Fruit fly (Drosophila melanogaster) whole organism, adult: ENCODE data around the gene CG11454.

Source experiments
- CG11617 ChIP-seq: fragments of 200-800 bp; sonication (Bioruptor generic); optimal IDR thresholded peaks from 2 replicates; lab custom pipeline; 2017; ENCODE audit warnings: mild to moderate bottlenecking, missing biosample characterization, missing genetic modification reagents, missing genetic modification characterization
- CG12768 ChIP-seq: fragments of 200-800 bp; sonication (Bioruptor generic); optimal IDR thresholded peaks from 2 replicates; lab custom pipeline; 2017; ENCODE audit warnings: missing biosample characterization, missing genetic modification characterization, mild to moderate bottlenecking, moderate library complexity, missing genetic modification reagents
- CG14711 ChIP-seq: fragments of 200-800 bp; sonication (Bioruptor generic); optimal IDR thresholded peaks from 2 replicates; lab custom pipeline; 2018; ENCODE audit warnings: missing biosample characterization, mild to moderate bottlenecking, missing genetic modification characterization, moderate library complexity
- CG1620 ChIP-seq: fragments of 200-800 bp; sonication (Bioruptor generic); optimal IDR thresholded peaks from 2 replicates; lab custom pipeline; 2016; ENCODE audit warnings: missing biosample characterization, missing genetic modification characterization
- CG33017 ChIP-seq: fragments of 200-800 bp; sonication (Bioruptor generic); optimal IDR thresholded peaks from 2 replicates; lab custom pipeline; 2018; ENCODE audit warnings: missing biosample characterization, mild to moderate bottlenecking, missing genetic modification characterization, moderate library complexity
- CG5204 ChIP-seq: fragments of 200-800 bp; sonication (Bioruptor generic); optimal IDR thresholded peaks from 2 replicates; lab custom pipeline; 2016; ENCODE audit warnings: missing biosample characterization, missing genetic modification characterization
- CG7045 ChIP-seq: fragments of 200-800 bp; sonication (Bioruptor generic); optimal IDR thresholded peaks from 2 replicates; lab custom pipeline; 2017; ENCODE audit warnings: missing biosample characterization, mild to moderate bottlenecking, missing genetic modification characterization
- CG7101 ChIP-seq: fragments of 200-800 bp; sonication (Bioruptor generic); optimal IDR thresholded peaks from 2 replicates; lab custom pipeline; 2018; ENCODE audit warnings: missing biosample characterization, mild to moderate bottlenecking, missing genetic modification characterization, moderate library complexity
- Clk ChIP-seq: fragments of 200-800 bp; sonication (Bioruptor generic); optimal IDR thresholded peaks from 2 replicates; lab custom pipeline; 2017; ENCODE audit warnings: missing biosample characterization, missing genetic modification characterization
- Crg-1 ChIP-seq: fragments of 200-800 bp; sonication (Bioruptor generic); optimal IDR thresholded peaks from 2 replicates; lab custom pipeline; 2016; ENCODE audit warnings: missing biosample characterization, missing genetic modification characterization
- Hr96 ChIP-seq: fragments of 200-800 bp; sonication (Bioruptor generic); optimal IDR thresholded peaks from 2 replicates; lab custom pipeline; 2016; ENCODE audit warnings: missing biosample characterization, missing genetic modification characterization
- Mnt ChIP-seq: fragments of 200-800 bp; sonication (Bioruptor generic); optimal IDR thresholded peaks from 2 replicates; lab custom pipeline; 2016; ENCODE audit warnings: missing biosample characterization, mild to moderate bottlenecking, missing genetic modification characterization
- bab1 ChIP-seq: fragments of 200-800 bp; sonication (Bioruptor generic); optimal IDR thresholded peaks from 3 replicates; lab custom pipeline; 2019; ENCODE audit warnings: missing biosample characterization, mild to moderate bottlenecking, missing genetic modification characterization, moderate library complexity
- cic ChIP-seq: fragments of 200-800 bp; sonication (Bioruptor generic); optimal IDR thresholded peaks from 2 replicates; lab custom pipeline; 2017; ENCODE audit warnings: missing biosample characterization, mild to moderate bottlenecking, missing genetic modification characterization, moderate library complexity
- cnc ChIP-seq, 2 experiments: fragments of >200 bp; optimal IDR thresholded peaks; 2 replicates each; lab custom pipeline; 2017
- kay ChIP-seq: fragments of 200-800 bp; sonication (Bioruptor generic); peaks from one replicate; lab custom pipeline; 2016; ENCODE audit warnings: missing biosample characterization, missing genetic modification characterization, borderline replicate concordance
- ovo ChIP-seq: fragments of 200-800 bp; sonication (Bioruptor generic); optimal IDR thresholded peaks from 2 replicates; lab custom pipeline; 2016; ENCODE audit warnings: missing biosample characterization, missing genetic modification characterization
- pad ChIP-seq: fragments of 200-800 bp; sonication (Bioruptor generic); optimal IDR thresholded peaks from 3 replicates; lab custom pipeline; 2017; ENCODE audit warnings: missing biosample characterization, missing genetic modification characterization, mild to moderate bottlenecking, moderate library complexity, missing genetic modification reagents
- tj ChIP-seq: fragments of 200-800 bp; sonication (Bioruptor generic); optimal IDR thresholded peaks from 3 replicates; lab custom pipeline; 2017; ENCODE audit warnings: missing biosample characterization, mild to moderate bottlenecking, missing genetic modification characterization, moderate library complexity
- toe ChIP-seq: fragments of 200-800 bp; sonication (Bioruptor generic); optimal IDR thresholded peaks from 2 replicates; lab custom pipeline; 2016; ENCODE audit warnings: missing biosample characterization, missing genetic modification characterization

Gene CG11454

dm6 chr2L:134563-135382, 8.3 kb upstream of the CG11454 start:
- TF ChIP-seq CG7101 (tag; lab: Kevin White, UChicago) (peak; percentile 18), CG7045 (GFP tag; lab: Kevin White, UChicago) (no peak), CG1620 (peak; percentile 16), ovo (no peak), tj (no peak), Hr96 (GFP tag; lab: Kevin White, UChicago) (no peak), CG14711 (no peak), toe (GFP tag; lab: Kevin White, UChicago) (peak; percentile 5), CG5204 (GFP tag; lab: Kevin White, UChicago) (no peak), cic (GFP tag; lab: Kevin White, UChicago) (peak; percentile 31), kay (peak; percentile 94), Mnt (peak; percentile 21), bab1 (GFP tag; lab: Kevin White, UChicago) (no peak), CG33017 (no peak), Crg-1 (GFP tag; lab: Kevin White, UChicago) (peak; percentile 29), cnc (optimal IDR thresholded peaks at IDR 0.05; lab: Kevin White, UChicago) (no peak), Clk (no peak), CG12768 (peak; percentile 13), pad (no peak), CG11617 (GFP tag; lab: Kevin White, UChicago) (peak; percentile 21)

DNA sequence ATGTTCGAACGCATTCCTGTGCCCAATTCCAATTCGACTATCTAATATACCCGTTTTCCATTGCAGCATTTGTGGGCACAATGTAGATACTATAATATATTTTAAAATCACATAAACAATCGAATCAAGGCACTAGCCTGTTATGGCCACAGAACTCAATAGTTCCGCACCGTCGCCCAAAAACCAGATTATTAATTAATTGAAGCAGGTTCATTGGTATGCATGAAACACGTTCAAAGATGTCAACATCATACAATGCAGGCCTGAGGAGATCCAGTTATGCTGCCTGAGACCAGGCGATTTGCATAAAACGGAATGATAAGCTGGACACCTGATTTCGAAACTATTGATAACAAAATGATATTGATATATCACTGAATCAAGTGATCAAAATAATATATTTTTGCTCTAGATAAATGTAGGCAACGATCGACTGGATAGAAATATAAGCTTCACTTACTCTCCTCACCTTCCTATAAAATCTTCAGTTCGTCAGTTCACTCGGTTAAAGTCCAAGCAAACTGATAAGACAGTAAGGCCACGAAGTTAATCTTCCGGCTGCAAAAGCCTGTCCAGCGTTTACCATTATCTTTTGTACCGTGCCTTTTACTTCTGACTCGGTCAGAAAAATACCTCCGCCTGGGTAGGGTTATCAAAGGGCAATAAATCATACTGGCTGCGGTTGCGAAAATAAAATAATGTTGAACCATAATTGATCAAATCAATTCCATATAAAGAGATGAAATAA, 7.6 kb upstream of the CG11454 start:
- TF ChIP-seq Hr96 (GFP tag; lab: Kevin White, UChicago) (no peak), kay (peak; percentile 30), CG1620 (no peak), toe (GFP tag; lab: Kevin White, UChicago) (no peak)

DNA sequence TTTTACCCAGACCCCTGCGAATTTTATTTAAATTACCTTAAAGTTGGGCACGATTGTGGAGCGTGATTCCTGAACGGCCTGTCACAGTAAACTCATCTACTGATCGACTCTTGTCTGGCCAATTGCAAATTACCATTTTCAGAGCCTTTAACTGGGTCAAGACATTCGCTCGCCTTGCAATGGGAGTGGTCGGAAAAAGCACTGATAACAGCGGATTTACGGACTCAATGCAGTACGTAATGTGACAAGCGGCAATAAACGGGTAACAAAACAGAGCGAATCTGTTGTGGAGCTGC, 7.0 kb upstream of the CG11454 start:
- TF ChIP-seq bab1 (GFP tag; lab: Kevin White, UChicago) (no peak), ovo (no peak), Mnt (no peak), cnc (optimal IDR thresholded peaks at IDR 0.05; lab: Kevin White, UChicago) (no peak), CG14711 (no peak), CG33017 (no peak), CG12768 (no peak), Crg-1 (GFP tag; lab: Kevin White, UChicago) (no peak), CG7101 (tag; lab: Kevin White, UChicago) (no peak), CG11617 (GFP tag; lab: Kevin White, UChicago) (no peak), CG5204 (GFP tag; lab: Kevin White, UChicago) (no peak), Hr96 (GFP tag; lab: Kevin White, UChicago) (no peak), Clk (no peak), tj (no peak), cic (GFP tag; lab: Kevin White, UChicago) (no peak), pad (no peak), CG7045 (GFP tag; lab: Kevin White, UChicago) (no peak)

dm6 chr2L:136747-137709, 6.1 kb upstream of the CG11454 start:
- TF ChIP-seq Mnt (no peak), CG12768 (peak; percentile 11), kay (peak; percentile 84), cic (GFP tag; lab: Kevin White, UChicago) (peak; percentile 53)

- TF ChIP-seq bab1 (GFP tag; lab: Kevin White, UChicago): no peak
- TF ChIP-seq CG11617 (GFP tag; lab: Kevin White, UChicago): no peak
- no peak for TF ChIP-seq CG1620
- no peak for TF ChIP-seq CG14711
- no peak for TF ChIP-seq CG5204 (GFP tag; lab: Kevin White, UChicago)
- no peak for TF ChIP-seq Clk
- TF ChIP-seq cnc (optimal IDR thresholded peaks at IDR 0.05; lab: Kevin White, UChicago): no peak
- no peak for TF ChIP-seq kay
- no peak for TF ChIP-seq Mnt
- no peak for TF ChIP-seq toe (GFP tag; lab: Kevin White, UChicago)
- TF ChIP-seq CG12768: no peak
- TF ChIP-seq cic (GFP tag; lab: Kevin White, UChicago): no peak
- no peak for TF ChIP-seq ovo
- no peak for TF ChIP-seq tj
- TF ChIP-seq CG7101 (tag; lab: Kevin White, UChicago): no peak
- TF ChIP-seq Crg-1 (GFP tag; lab: Kevin White, UChicago): no peak
- TF ChIP-seq pad: no peak
- no peak for TF ChIP-seq Hr96 (GFP tag; lab: Kevin White, UChicago)
- TF ChIP-seq CG33017: no peak
Observed at dm6 chr2L:138063-138462, 5.1 kb upstream of the CG11454 start.

DNA sequence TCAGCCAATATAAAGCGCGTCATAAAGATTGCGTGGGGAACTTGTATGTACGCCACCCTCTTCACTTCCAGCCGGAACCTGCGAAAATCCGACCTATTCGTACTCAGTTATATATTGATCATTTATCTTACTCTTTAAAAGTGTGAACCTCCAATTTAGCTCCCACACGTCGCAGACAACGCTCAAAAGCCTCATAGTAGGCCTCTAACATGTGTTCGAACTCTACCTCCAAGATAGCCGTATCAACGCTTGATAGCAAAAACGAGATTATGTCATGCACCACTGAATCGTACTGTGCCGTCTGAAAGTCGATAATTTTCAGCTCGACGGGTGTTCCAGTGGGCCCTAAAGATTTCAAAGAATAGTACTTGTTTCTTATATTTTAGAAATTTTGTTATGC, 3.5 kb upstream of the CG11454 start:
- peak; percentile 37 for TF ChIP-seq cic (GFP tag; lab: Kevin White, UChicago)
- TF ChIP-seq bab1 (GFP tag; lab: Kevin White, UChicago): no peak
- TF ChIP-seq CG12768: peak; percentile 27
- TF ChIP-seq Mnt: no peak
